Fruit fly (Drosophila melanogaster): Measurements from ENCODE around the gene GCC185.

The GCC185 gene

dm6 chr3R:12016828-12017280 is 6.3 kb downstream of the GCC185 start, which contains the start of the genes DCAF12 and Spt3 (continued):
- TF ChIP-seq CG11696 (GFP tag; IDR thresholded peaks at IDR 0.05): no peak
- 0 out of 3 replicates have a peak, but pooled peaks have one; percentile 26 for TF ChIP-seq Mrtf (GFP tag; IDR thresholded peaks at IDR 0.05)
- TF ChIP-seq fd96Cb (tag; optimal IDR thresholded peaks at IDR 0.05): peak; percentile 37
- TF ChIP-seq ro (GFP tag; IDR thresholded peaks at IDR 0.05): no peak
- no peak for TF ChIP-seq sens (GFP tag)
- TF ChIP-seq ERR (GFP tag; optimal IDR thresholded peaks at IDR 0.05): peak; percentile 66
- no peak for TF ChIP-seq CG7745 (tag; optimal IDR thresholded peaks at IDR 0.05)
- no peak for TF ChIP-seq CG12236 (GFP tag; optimal IDR thresholded peaks at IDR 0.05)
- TF ChIP-seq Chrac-16 (GFP tag; optimal IDR thresholded peaks at IDR 0.05): peak; percentile 35
- TF ChIP-seq CG9817 (tag; optimal IDR thresholded peaks at IDR 0.05): peak; percentile 76
- TF ChIP-seq ftz-f1 (GFP tag; optimal IDR thresholded peaks at IDR 0.05): no peak
- TF ChIP-seq Bdp1 (GFP tag; optimal IDR thresholded peaks at IDR 0.05): no peak
- no peak for TF ChIP-seq CG1647 (GFP tag; optimal IDR thresholded peaks at IDR 0.05)
- no peak for TF ChIP-seq CG18476 (GFP tag; optimal IDR thresholded peaks at IDR 0.05)
- TF ChIP-seq HHEX (GFP tag; optimal IDR thresholded peaks at IDR 0.05): no peak
- no peak for TF ChIP-seq repo (GFP tag; optimal IDR thresholded peaks at IDR 0.05)
- TF ChIP-seq tup (GFP tag; optimal IDR thresholded peaks at IDR 0.05): no peak
- TF ChIP-seq CG10321 (GFP tag; IDR thresholded peaks at IDR 0.05): no peak
- TF ChIP-seq CG10366 (GFP tag; IDR thresholded peaks at IDR 0.05): peak; percentile 35; the same call in 1 of the 2 replicates
- TF ChIP-seq cwo (GFP tag; optimal IDR thresholded peaks at IDR 0.05): no peak
- TF ChIP-seq CG8290 (GFP tag; optimal IDR thresholded peaks at IDR 0.05): peak; percentile 27
- no peak for TF ChIP-seq CG8290 (tag; optimal IDR thresholded peaks at IDR 0.05)
- TF ChIP-seq br (optimal IDR thresholded peaks at IDR 0.05): no peak
- no peak for TF ChIP-seq corto (GFP tag; optimal IDR thresholded peaks at IDR 0.05)
- TF ChIP-seq tll (GFP tag; optimal IDR thresholded peaks at IDR 0.05): peak in 1 of 2 experiments; percentile 59
- TF ChIP-seq PHDP (tag; optimal IDR thresholded peaks at IDR 0.05): no peak
- peak; percentile 43; the same call in 1 of the 2 replicates for TF ChIP-seq sob (GFP tag; IDR thresholded peaks at IDR 0.05)
- no peak for TF ChIP-seq crol (GFP tag; IDR thresholded peaks at IDR 0.05)
- TF ChIP-seq tna (GFP tag; IDR thresholded peaks at IDR 0.05; ENCODE audit: partially characterized antibody): peak; percentile 82
- peak; percentile 78 for TF ChIP-seq CG15696 (tag; optimal IDR thresholded peaks at IDR 0.05)
- no peak for TF ChIP-seq Taf1 (GFP tag; IDR thresholded peaks at IDR 0.05)
- TF ChIP-seq Doc2 (GFP tag; IDR thresholded peaks at IDR 0.05): no peak
- no peak for TF ChIP-seq hth (optimal IDR thresholded peaks at IDR 0.05)
- peak; percentile 75 for TF ChIP-seq Sry-δ (GFP tag; optimal IDR thresholded peaks at IDR 0.05)
- TF ChIP-seq CG14710 (tag; optimal IDR thresholded peaks at IDR 0.05): peak; percentile 83
- TF ChIP-seq dmrt99B (tag; optimal IDR thresholded peaks at IDR 0.05): no peak
- TF ChIP-seq CG13424 (tag; optimal IDR thresholded peaks at IDR 0.05): peak; percentile 72
- peak; percentile 49 for TF ChIP-seq lmd (GFP tag; IDR thresholded peaks at IDR 0.05)
- no peak for TF ChIP-seq sqz (GFP tag; optimal IDR thresholded peaks at IDR 0.05)
- no peak for TF ChIP-seq CG4282 (GFP tag; optimal IDR thresholded peaks at IDR 0.05)
- no peak for TF ChIP-seq en (GFP tag; optimal IDR thresholded peaks at IDR 0.05)
- TF ChIP-seq dmrt11E (tag; optimal IDR thresholded peaks at IDR 0.05): peak; percentile 67
- peak; percentile 47 for TF ChIP-seq eyg (GFP tag; optimal IDR thresholded peaks at IDR 0.05)
- peak; percentile 37; the same call in 1 of the 2 replicates for TF ChIP-seq CG14441 (GFP tag; IDR thresholded peaks at IDR 0.05)
- no peak for TF ChIP-seq CG10431 (GFP tag; optimal IDR thresholded peaks at IDR 0.05)
- TF ChIP-seq Optix (GFP tag; IDR thresholded peaks at IDR 0.05): no peak
- peak; percentile 81 for TF ChIP-seq CG6791 (GFP tag; IDR thresholded peaks at IDR 0.05; ENCODE audit: partially characterized antibody)
- no peak for TF ChIP-seq sima (GFP tag; optimal IDR thresholded peaks at IDR 0.05)
- no peak for TF ChIP-seq Neu2 (GFP tag; optimal IDR thresholded peaks at IDR 0.05; ENCODE audit: borderline replicate concordance)
- TF ChIP-seq CG12071 (GFP tag; optimal IDR thresholded peaks at IDR 0.05): no peak
- TF ChIP-seq trem (tag; optimal IDR thresholded peaks at IDR 0.05): peak; percentile 85
- TF ChIP-seq ham (GFP tag; IDR thresholded peaks at IDR 0.05): no peak

Measured in whole organism, embryonic.